Worm (Caenorhabditis elegans) whole organism, young adult: ENCODE measurements around the gene vha-12.

Source experiments
- D2030.7 ChIP-seq: fragments of 200-800 bp; sonication (Bioruptor generic); IDR thresholded peaks from 2 replicates; pipeline ENCODE4 v1.3.6; 2022; ENCODE audit warnings: missing genetic modification reagents, missing genetic modification characterization, missing compliant biosample characterization
- ama-1 ChIP-seq, 3 experiments: fragments of 150-350 bp in 1 of 3; sonication (generic microtip) in 2 of 3; optimal IDR thresholded peaks; 2 replicates each; lab custom pipeline; 2014 to 2018; ENCODE audit warnings: missing biosample characterization in 2 of 3, missing genetic modification characterization in 2 of 3, missing genetic modification reagents in 2 of 3
- ceh-79 ChIP-seq: sonication (generic microtip); optimal IDR thresholded peaks from 2 replicates; lab custom pipeline; 2017; ENCODE audit warnings: mild to moderate bottlenecking, missing genetic modification characterization, missing compliant biosample characterization
- ceh-91 ChIP-seq: fragments of 200-800 bp; sonication (Bioruptor generic); IDR thresholded peaks from 2 replicates; pipeline ENCODE4 v1.3.6; 2022; ENCODE audit warnings: missing genetic modification reagents, missing genetic modification characterization, missing compliant biosample characterization
- rcor-1 ChIP-seq: fragments of 200-800 bp; sonication (Bioruptor generic); IDR thresholded peaks from 2 replicates; pipeline ENCODE4 v1.3.6; 2022; ENCODE audit warnings: missing genetic modification reagents, missing genetic modification characterization, missing compliant biosample characterization
- zfh-2 ChIP-seq: fragments of 200-800 bp; sonication (Bioruptor generic); conservative IDR thresholded peaks from 2 replicates; pipeline ENCODE4 v1.3.6; 2022; ENCODE audit warnings: missing genetic modification reagents, missing genetic modification characterization, missing compliant biosample characterization

- TF ChIP-seq zfh-2 (no peak), ceh-91 (GFP tag; lab: Robert Waterston, UW) (no peak), rcor-1 (GFP tag; lab: Robert Waterston, UW) (no peak), ceh-79 (no peak), D2030.7 (GFP tag; lab: Robert Waterston, UW) (no peak), ama-1 (optimal IDR thresholded peaks at IDR 0.05; lab: Kevin White, UChicago) (no peak), ama-1 (GFP tag; optimal IDR thresholded peaks at IDR 0.05; lab: Kevin White, UChicago) (no peak)
These were observed 5.5 kb downstream of the vha-12 start, which contains the start of gene F20B6.4 for ce11 chrX:4196431-4196830.
